Worm (Caenorhabditis elegans) whole organism, young adult: ENCODE results near the gene F18E3.13.

Source experiments
- attf-3 ChIP-seq: fragments of 200-800 bp; sonication (Bioruptor generic); conservative IDR thresholded peaks from 2 replicates; pipeline ENCODE4 v1.3.6; 2022; ENCODE audit warnings: missing genetic modification reagents, missing genetic modification characterization, missing compliant biosample characterization
- mcd-1 ChIP-seq: fragments of 200-800 bp; sonication (Bioruptor generic); IDR thresholded peaks from 2 replicates; pipeline ENCODE4 v1.3.6; 2022; ENCODE audit warnings: missing genetic modification reagents, missing genetic modification characterization, missing compliant biosample characterization
- nhr-120 ChIP-seq: fragments of 200-800 bp; sonication (Bioruptor generic); IDR thresholded peaks from 2 replicates; pipeline ENCODE4 v1.3.6; 2022; ENCODE audit warnings: missing genetic modification characterization, missing compliant biosample characterization
- unc-62 ChIP-seq: fragments of 150-350 bp; optimal IDR thresholded peaks from 2 replicates; lab custom pipeline; 2014; ENCODE audit warnings: missing biosample characterization, missing genetic modification reagents, missing genetic modification characterization
- ztf-28 ChIP-seq: fragments of 200-800 bp; sonication (Bioruptor generic); IDR thresholded peaks from 2 replicates; pipeline ENCODE4 v1.3.6; 2022; ENCODE audit warnings: missing genetic modification reagents, missing genetic modification characterization, missing compliant biosample characterization

- no peak for TF ChIP-seq unc-62 (GFP tag; lab: Kevin White, UChicago)
- no peak for TF ChIP-seq attf-3
- no peak for TF ChIP-seq ztf-28 (GFP tag; lab: Robert Waterston, UW)
- no peak for TF ChIP-seq mcd-1 (GFP tag; lab: Robert Waterston, UW)
- no peak for TF ChIP-seq nhr-120 (GFP tag; lab: Robert Waterston, UW)
Observed at ce11 chrV:7416569-7416968, 605 bp downstream of the F18E3.13 start.
